Worm (Caenorhabditis elegans) whole organism, L1 larva: ENCODE results near the gene mrpl-49.

Experiments
- C04F5.9 ChIP-seq: sonication (generic microtip); optimal IDR thresholded peaks from 2 replicates; lab custom pipeline; 2016; ENCODE audit warnings: missing genetic modification characterization, missing compliant biosample characterization
- C16A3.4 ChIP-seq: fragments of 150-350 bp; optimal IDR thresholded peaks from 2 replicates; lab custom pipeline; 2014; ENCODE audit warnings: missing biosample characterization, missing genetic modification characterization
- C34B4.2 ChIP-seq: sonication (generic microtip); optimal IDR thresholded peaks from 2 replicates; lab custom pipeline; 2017; ENCODE audit warnings: mild to moderate bottlenecking, missing genetic modification characterization, missing compliant biosample characterization
- aly-2 ChIP-seq: fragments of 150-350 bp; optimal IDR thresholded peaks from 2 replicates; lab custom pipeline; 2014; ENCODE audit warnings: missing biosample characterization, missing genetic modification characterization
- ceh-8 ChIP-seq: fragments of 200-800 bp; sonication (Bioruptor generic); optimal IDR thresholded peaks from 2 replicates; lab custom pipeline; 2018; ENCODE audit warnings: mild to moderate bottlenecking, missing genetic modification characterization, moderate library complexity, missing compliant biosample characterization
- ceh-82 ChIP-seq, 3 experiments: fragments of 150-350 bp in 1 of 3; sonication (generic microtip) in 2 of 3; optimal IDR thresholded peaks; 2 replicates each; lab custom pipeline; 2014 to 2017; ENCODE audit warnings: missing biosample characterization in 3 of 3, missing genetic modification characterization in 3 of 3
- ces-1 ChIP-seq: fragments of 150-350 bp; optimal IDR thresholded peaks from 2 replicates; lab custom pipeline; 2014; ENCODE audit warnings: missing biosample characterization, missing genetic modification reagents, missing genetic modification characterization
- dpl-1 ChIP-seq, 3 experiments: fragments of 150-350 bp in 2 of 3; sonication (generic microtip) in 1 of 3; optimal IDR thresholded peaks; 2 replicates each; lab custom pipeline; 2014 to 2017; ENCODE audit warnings: missing biosample characterization in 3 of 3, missing genetic modification characterization in 3 of 3, missing genetic modification reagents in 3 of 3
- dsc-1 ChIP-seq: sonication (generic microtip); optimal IDR thresholded peaks from 2 replicates; lab custom pipeline; 2016; ENCODE audit warnings: mild to moderate bottlenecking, missing genetic modification characterization, missing compliant biosample characterization
- efl-1 ChIP-seq, 4 experiments: fragments of 150-350 bp; optimal IDR thresholded peaks in 3 of 4; peaks in 1 of 4; 1 replicate in 1 of 4; 2 replicates in 3 of 4; lab custom pipeline; 2014; ENCODE audit warnings: missing biosample characterization in 2 of 4, missing genetic modification characterization in 2 of 4, missing genetic modification reagents in 2 of 4
- egl-13 ChIP-seq: sonication (generic microtip); optimal IDR thresholded peaks from 2 replicates; lab custom pipeline; 2016; ENCODE audit warnings: missing genotype, missing genetic modification reagents, missing genetic modification characterization, missing compliant biosample characterization
- elt-2 ChIP-seq: sonication (generic microtip); optimal IDR thresholded peaks from 2 replicates; lab custom pipeline; 2016; ENCODE audit warnings: missing genetic modification characterization, mild to moderate bottlenecking, inconsistent platforms, missing compliant biosample characterization, missing genetic modification reagents
- elt-3 ChIP-seq, 6 experiments: fragments of 150-350 bp in 1 of 6; sonication (generic microtip); optimal IDR thresholded peaks; 2 replicates each; lab custom pipeline; 2017 to 2018; ENCODE audit warnings: missing biosample characterization in 6 of 6, missing genetic modification characterization in 6 of 6, inconsistent platforms in 1 of 6
- fos-1 ChIP-seq: fragments of 150-350 bp; optimal IDR thresholded peaks from 2 replicates; lab custom pipeline; 2014; ENCODE audit warnings: missing biosample characterization, missing genetic modification characterization
- grh-1 ChIP-seq: fragments of 200-800 bp; sonication (Bioruptor generic); IDR thresholded peaks from 2 replicates; pipeline ENCODE4 v1.3.6; 2022; ENCODE audit warnings: missing genetic modification reagents, missing genetic modification characterization, missing compliant biosample characterization
- lin-14 ChIP-seq: fragments of 200-800 bp; sonication (Bioruptor generic); optimal IDR thresholded peaks from 2 replicates; lab custom pipeline; 2018; ENCODE audit warnings: mild to moderate bottlenecking, missing genetic modification characterization, moderate library complexity, missing compliant biosample characterization
- lin-15B ChIP-seq: fragments of 150-350 bp; sonication (generic microtip); optimal IDR thresholded peaks from 3 replicates; lab custom pipeline; 2014; ENCODE audit warnings: missing biosample characterization, missing genetic modification characterization
- lin-35 ChIP-seq, 2 experiments: fragments of 150-350 bp; optimal IDR thresholded peaks; 2 replicates each; lab custom pipeline; 2014; ENCODE audit warnings: missing biosample characterization in 2 of 2, missing genetic modification characterization in 2 of 2, missing genetic modification reagents in 2 of 2
- lin-39 ChIP-seq: fragments of 150-350 bp; optimal IDR thresholded peaks from 2 replicates; lab custom pipeline; 2014; ENCODE audit warnings: missing biosample characterization, missing genetic modification reagents, missing genetic modification characterization
- lir-3 ChIP-seq: sonication (generic microtip); optimal IDR thresholded peaks from 2 replicates; lab custom pipeline; 2016; ENCODE audit warnings: mild to moderate bottlenecking, missing genetic modification characterization, moderate library complexity, missing compliant biosample characterization; ENCODE audit not compliant: poor library complexity
- lsy-2 ChIP-seq, 2 experiments: fragments of 150-350 bp; optimal IDR thresholded peaks; 2 replicates each; lab custom pipeline; 2014; ENCODE audit warnings: missing biosample characterization in 2 of 2, missing genetic modification characterization in 2 of 2
- mef-2 ChIP-seq: fragments of 150-350 bp; optimal IDR thresholded peaks from 2 replicates; lab custom pipeline; 2014; ENCODE audit warnings: missing biosample characterization, missing genetic modification characterization
- mep-1 ChIP-seq: fragments of 150-350 bp; optimal IDR thresholded peaks from 2 replicates; lab custom pipeline; 2014; ENCODE audit warnings: missing biosample characterization, missing genetic modification characterization
- nhr-12 ChIP-seq: sonication (generic microtip); optimal IDR thresholded peaks from 2 replicates; lab custom pipeline; 2017; ENCODE audit warnings: missing biosample characterization, missing genetic modification characterization
- nhr-71 ChIP-seq: sonication (generic microtip); optimal IDR thresholded peaks from 2 replicates; lab custom pipeline; 2016; ENCODE audit warnings: mild to moderate bottlenecking, missing genetic modification characterization, moderate library complexity, missing compliant biosample characterization
- nhr-76 ChIP-seq: sonication (generic microtip); optimal IDR thresholded peaks from 2 replicates; lab custom pipeline; 2017; ENCODE audit warnings: missing biosample characterization, missing genetic modification characterization
- pag-3 ChIP-seq: sonication (generic microtip); optimal IDR thresholded peaks from 2 replicates; lab custom pipeline; 2017; ENCODE audit warnings: missing genetic modification characterization, mild to moderate bottlenecking, missing compliant biosample characterization, antibody characterized with exemption, borderline replicate concordance; ENCODE audit not compliant: insufficient read depth
- pqm-1 ChIP-seq: sonication (generic microtip); optimal IDR thresholded peaks from 3 replicates; lab custom pipeline; 2017; ENCODE audit warnings: missing biosample characterization, missing genetic modification characterization
- skn-1 ChIP-seq: fragments of 150-350 bp; optimal IDR thresholded peaks from 2 replicates; lab custom pipeline; 2014; ENCODE audit warnings: missing biosample characterization, missing genetic modification characterization
- snpc-4 ChIP-seq: fragments of 150-350 bp; optimal IDR thresholded peaks from 2 replicates; lab custom pipeline; 2014; ENCODE audit warnings: missing biosample characterization, missing genetic modification characterization
- swsn-7 ChIP-seq: sonication (generic microtip); optimal IDR thresholded peaks from 2 replicates; lab custom pipeline; 2016; ENCODE audit warnings: missing genetic modification characterization, missing compliant biosample characterization
- unc-30 ChIP-seq: sonication (generic microtip); optimal IDR thresholded peaks from 2 replicates; lab custom pipeline; 2017; ENCODE audit warnings: missing biosample characterization, missing genetic modification characterization
- unc-98 ChIP-seq: fragments of 200-800 bp; sonication (Bioruptor generic); IDR thresholded peaks from 2 replicates; pipeline ENCODE4 v1.3.6; 2022; ENCODE audit warnings: missing genetic modification characterization, missing compliant biosample characterization
- vab-15 ChIP-seq: sonication (generic microtip); optimal IDR thresholded peaks from 2 replicates; lab custom pipeline; 2017; ENCODE audit warnings: missing genotype, mild to moderate bottlenecking, missing genetic modification characterization, missing compliant biosample characterization
- zag-1 ChIP-seq: fragments of 150-350 bp; optimal IDR thresholded peaks from 2 replicates; lab custom pipeline; 2014; ENCODE audit warnings: missing biosample characterization, missing genetic modification characterization
- zip-4 ChIP-seq: fragments of 200-800 bp; sonication (Bioruptor generic); optimal IDR thresholded peaks from 2 replicates; lab custom pipeline; 2018; ENCODE audit warnings: mild to moderate bottlenecking, missing genetic modification characterization, moderate library complexity, missing compliant biosample characterization
- ztf-11 ChIP-seq, 2 experiments: sonication (generic microtip); optimal IDR thresholded peaks; 2 replicates each; lab custom pipeline; 2016 to 2017; ENCODE audit warnings: missing genetic modification characterization in 2 of 2, missing biosample characterization in 1 of 2, missing compliant biosample characterization in 1 of 2
- ztf-4 ChIP-seq: fragments of 150-350 bp; optimal IDR thresholded peaks from 2 replicates; lab custom pipeline; 2014; ENCODE audit warnings: missing biosample characterization, missing genetic modification characterization

The mrpl-49 gene

DNA sequence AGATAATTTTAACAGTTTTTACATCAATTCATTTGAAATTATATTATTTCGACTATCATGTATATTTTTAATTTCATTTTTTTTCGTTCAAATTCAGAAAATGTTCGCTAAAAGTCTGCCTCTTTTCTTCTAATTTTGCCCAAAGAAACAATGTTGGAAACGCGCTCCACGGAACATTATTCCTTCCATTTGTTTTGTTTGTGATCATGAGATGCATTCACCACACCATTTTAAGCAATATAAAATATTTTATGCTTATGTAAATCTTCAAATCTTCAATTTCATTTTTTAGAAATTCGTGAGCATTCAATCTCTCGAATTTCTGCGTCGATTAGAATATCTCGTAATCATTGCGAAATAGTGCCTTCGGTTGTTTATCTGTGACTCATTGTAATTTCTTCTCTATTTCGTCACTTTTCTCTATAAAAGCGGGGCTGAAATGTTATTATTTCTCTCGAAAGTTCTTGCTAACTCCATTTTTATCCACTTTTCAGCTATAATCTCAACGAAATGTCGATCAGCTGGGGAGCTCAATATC is 31.0 kb upstream of the mrpl-49 start, which contains the start of gene istr-1:
Gene istr-1 (plus strand): TSS at position 495 of the 538 bp plus-strand sequence.
- TF ChIP-seq fos-1 (tag; lab: Kevin White, UChicago) = peak; percentile 49
- peak; percentile 33 for TF ChIP-seq nhr-71 (tag; lab: Kevin White, UChicago)
- peak in 2 of 3 experiments; percentile 7 to 51 for TF ChIP-seq dpl-1 (GFP tag; optimal IDR thresholded peaks at IDR 0.05; lab: Kevin White, UChicago)
- peak; percentile 33 to 52 for TF ChIP-seq lin-35 (GFP tag; optimal IDR thresholded peaks at IDR 0.05; lab: Kevin White, UChicago)
- TF ChIP-seq zip-4 = peak; percentile 72
- TF ChIP-seq lir-3 (tag; lab: Kevin White, UChicago) = no peak
- TF ChIP-seq dsc-1 = peak; percentile 5
- no peak for TF ChIP-seq grh-1
- TF ChIP-seq swsn-7 = no peak
- TF ChIP-seq ceh-82 (tag; optimal IDR thresholded peaks at IDR 0.05; lab: Kevin White, UChicago) = peak in 1 of 3 experiments; percentile 16
- TF ChIP-seq efl-1 (optimal IDR thresholded peaks at IDR 0.05; lab: Kevin White, UChicago) = peak; percentile 12 to 19
- TF ChIP-seq efl-1 (GFP tag; optimal IDR thresholded peaks at IDR 0.05 in 1 of 2; lab: Kevin White, UChicago) = peak in 1 of 2 experiments; percentile 25
- TF ChIP-seq lsy-2 (tag; optimal IDR thresholded peaks at IDR 0.05; lab: Kevin White, UChicago) = peak in 1 of 2 experiments; percentile 33
- TF ChIP-seq lin-14 (GFP tag; lab: Kevin White, UChicago) = peak; percentile 53
- TF ChIP-seq mef-2 (tag; lab: Kevin White, UChicago) = no peak
- TF ChIP-seq snpc-4 = peak; percentile 16
- TF ChIP-seq lin-15B (tag; lab: Kevin White, UChicago) = peak; percentile 33
- peak; percentile 6 for TF ChIP-seq skn-1
- TF ChIP-seq mep-1 (tag; lab: Kevin White, UChicago) = peak; percentile 35
- TF ChIP-seq, all 84 proteins: peak for 14

DNA sequence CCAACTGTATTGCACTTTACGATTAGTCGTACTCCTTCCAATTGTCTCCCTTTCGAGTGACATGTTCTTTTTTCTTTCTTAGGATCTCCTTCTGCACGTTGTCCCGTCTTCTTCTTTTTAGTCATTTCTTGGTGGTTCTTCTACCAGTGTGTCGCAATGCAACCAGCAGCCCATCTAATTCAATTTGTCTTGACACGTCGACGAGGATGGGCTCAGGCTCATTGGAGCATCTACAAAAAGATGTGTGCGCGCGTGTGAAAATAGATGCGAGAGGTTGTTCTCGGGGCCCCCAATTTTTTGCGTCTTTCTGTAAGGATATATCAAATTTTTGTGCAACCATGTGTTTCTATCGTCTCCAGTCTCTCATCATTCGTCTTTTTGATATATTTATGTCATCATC is 26.8 kb upstream of the mrpl-49 start:
- TF ChIP-seq ces-1 (GFP tag; lab: Kevin White, UChicago) (peak; percentile 42), lin-14 (GFP tag; lab: Kevin White, UChicago) (peak; percentile 73), ztf-11 (tag; optimal IDR thresholded peaks at IDR 0.05; lab: Kevin White, UChicago) (no peak)

DNA sequence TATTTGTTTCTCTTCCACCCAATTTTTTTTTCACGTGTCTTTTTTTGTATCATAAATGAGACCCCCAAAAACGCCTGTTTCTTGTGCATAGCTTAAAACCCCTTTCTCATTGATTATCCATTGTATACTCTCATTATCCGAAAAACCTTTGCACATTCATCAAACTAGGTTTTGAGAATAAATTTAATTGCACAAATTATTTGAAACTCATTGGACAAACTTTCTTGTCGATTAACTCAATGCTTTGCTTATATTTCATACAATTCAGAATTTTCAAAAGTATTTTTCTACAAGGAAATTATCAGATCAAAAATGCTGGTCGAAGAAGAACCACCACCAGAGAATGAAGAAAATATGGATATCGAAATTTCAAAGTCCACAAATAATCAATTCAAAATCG is 24.4 kb upstream of the mrpl-49 start, which contains the start of gene R11D1.1:
Gene R11D1.1 (plus strand): TSS at position 301 of the 400 bp plus-strand sequence.
- TF ChIP-seq nhr-76 (no peak), vab-15 (tag; lab: Kevin White, UChicago) (no peak), pag-3 (tag; lab: Kevin White, UChicago) (no peak), unc-98 (GFP tag; lab: Robert Waterston, UW) (no peak), egl-13 (no peak), elt-3 (tag; optimal IDR thresholded peaks at IDR 0.05; lab: Kevin White, UChicago) (no peak), skn-1 (no peak), lin-39 (tag; lab: Kevin White, UChicago) (no peak), C16A3.4 (tag; lab: Kevin White, UChicago) (no peak), ceh-8 (GFP tag; lab: Kevin White, UChicago) (no peak), C04F5.9 (tag; lab: Kevin White, UChicago) (no peak), ces-1 (GFP tag; lab: Kevin White, UChicago) (no peak), lsy-2 (tag; optimal IDR thresholded peaks at IDR 0.05; lab: Kevin White, UChicago) (no peak), zip-4 (no peak), C34B4.2 (tag; lab: Kevin White, UChicago) (no peak), zag-1 (tag; lab: Kevin White, UChicago) (no peak), lin-35 (GFP tag; optimal IDR thresholded peaks at IDR 0.05; lab: Kevin White, UChicago) (no peak), unc-30 (tag; lab: Kevin White, UChicago) (no peak), aly-2 (tag; lab: Kevin White, UChicago) (no peak), nhr-12 (no peak)

DNA sequence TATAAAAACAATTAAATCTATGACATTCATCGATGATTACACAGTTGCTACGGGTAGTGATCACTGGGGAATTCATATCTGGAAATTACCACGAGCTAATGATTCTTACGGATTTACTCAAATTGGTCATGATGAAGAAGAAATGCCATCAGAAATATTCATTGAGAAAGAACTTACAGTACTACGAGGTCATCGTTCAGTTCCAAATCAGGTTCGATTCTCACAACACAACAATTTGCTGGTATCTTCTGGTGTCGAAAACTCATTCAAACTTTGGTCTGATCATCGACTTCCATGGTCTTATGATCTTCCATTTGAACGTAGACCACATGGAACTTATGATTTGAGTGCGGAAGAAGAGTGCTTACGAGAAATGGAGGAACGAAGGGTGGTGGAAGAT is 21.9 kb upstream of the mrpl-49 start:
- no peak for TF ChIP-seq ztf-4 (tag; lab: Kevin White, UChicago)
- no peak for TF ChIP-seq efl-1 (optimal IDR thresholded peaks at IDR 0.05; lab: Kevin White, UChicago)
- peak in 1 of 2 experiments; percentile 65 for TF ChIP-seq efl-1 (GFP tag; optimal IDR thresholded peaks at IDR 0.05 in 1 of 2; lab: Kevin White, UChicago)
- TF ChIP-seq elt-2 (tag; lab: Kevin White, UChicago) = no peak
- no peak for TF ChIP-seq pqm-1 (tag; lab: Kevin White, UChicago)
